Fruit fly (Drosophila melanogaster) Kc167 (cell line): ENCODE data around the gene Plp.

Experiments used
- Myc ChIP-seq: fragments of >200 bp; optimal IDR thresholded peaks from 2 replicates; lab custom pipeline; 2017; ENCODE audit warnings: missing external identifiers
- Sin3A ChIP-seq: fragments of >200 bp; optimal IDR thresholded peaks from 2 replicates; lab custom pipeline; 2018; ENCODE audit warnings: missing external identifiers

dm6 chr3L:15105566-15106207, 11.2 kb upstream of the Plp start, which contains the start of gene CG45071:
- TF ChIP-seq Myc (lab: Kevin White, UChicago) = no peak
- no peak for TF ChIP-seq Sin3A (lab: Kevin White, UChicago)
